Fruit fly (Drosophila melanogaster) whole organism, adult: ENCODE results near the gene elB.

Source experiments
- CG12768 ChIP-seq: fragments of 200-800 bp; sonication (Bioruptor generic); optimal IDR thresholded peaks from 2 replicates; lab custom pipeline; 2017; ENCODE audit warnings: missing biosample characterization, missing genetic modification characterization, mild to moderate bottlenecking, moderate library complexity, missing genetic modification reagents
- CG14711 ChIP-seq: fragments of 200-800 bp; sonication (Bioruptor generic); optimal IDR thresholded peaks from 2 replicates; lab custom pipeline; 2018; ENCODE audit warnings: missing biosample characterization, mild to moderate bottlenecking, missing genetic modification characterization, moderate library complexity
- CG1620 ChIP-seq: fragments of 200-800 bp; sonication (Bioruptor generic); optimal IDR thresholded peaks from 2 replicates; lab custom pipeline; 2016; ENCODE audit warnings: missing biosample characterization, missing genetic modification characterization
- CG33017 ChIP-seq: fragments of 200-800 bp; sonication (Bioruptor generic); optimal IDR thresholded peaks from 2 replicates; lab custom pipeline; 2018; ENCODE audit warnings: missing biosample characterization, mild to moderate bottlenecking, missing genetic modification characterization, moderate library complexity
- CG7045 ChIP-seq: fragments of 200-800 bp; sonication (Bioruptor generic); optimal IDR thresholded peaks from 2 replicates; lab custom pipeline; 2017; ENCODE audit warnings: missing biosample characterization, mild to moderate bottlenecking, missing genetic modification characterization
- CG7101 ChIP-seq: fragments of 200-800 bp; sonication (Bioruptor generic); optimal IDR thresholded peaks from 2 replicates; lab custom pipeline; 2018; ENCODE audit warnings: missing biosample characterization, mild to moderate bottlenecking, missing genetic modification characterization, moderate library complexity
- Clk ChIP-seq: fragments of 200-800 bp; sonication (Bioruptor generic); optimal IDR thresholded peaks from 2 replicates; lab custom pipeline; 2017; ENCODE audit warnings: missing biosample characterization, missing genetic modification characterization
- Mnt ChIP-seq: fragments of 200-800 bp; sonication (Bioruptor generic); optimal IDR thresholded peaks from 2 replicates; lab custom pipeline; 2016; ENCODE audit warnings: missing biosample characterization, mild to moderate bottlenecking, missing genetic modification characterization
- cnc ChIP-seq, 2 experiments: fragments of >200 bp; optimal IDR thresholded peaks; 2 replicates each; lab custom pipeline; 2017
- ovo ChIP-seq: fragments of 200-800 bp; sonication (Bioruptor generic); optimal IDR thresholded peaks from 2 replicates; lab custom pipeline; 2016; ENCODE audit warnings: missing biosample characterization, missing genetic modification characterization
- pad ChIP-seq: fragments of 200-800 bp; sonication (Bioruptor generic); optimal IDR thresholded peaks from 3 replicates; lab custom pipeline; 2017; ENCODE audit warnings: missing biosample characterization, missing genetic modification characterization, mild to moderate bottlenecking, moderate library complexity, missing genetic modification reagents
- toe ChIP-seq: fragments of 200-800 bp; sonication (Bioruptor generic); optimal IDR thresholded peaks from 2 replicates; lab custom pipeline; 2016; ENCODE audit warnings: missing biosample characterization, missing genetic modification characterization

- TF ChIP-seq Clk (no peak), Mnt (GFP tag; lab: Kevin White, UChicago) (peak; percentile 22), CG7045 (GFP tag; lab: Kevin White, UChicago) (no peak), cnc (optimal IDR thresholded peaks at IDR 0.05; lab: Kevin White, UChicago) (no peak), CG33017 (tag; lab: Kevin White, UChicago) (peak; percentile 54), CG7101 (tag; lab: Kevin White, UChicago) (peak; percentile 46), pad (GFP tag; lab: Kevin White, UChicago) (peak; percentile 1), toe (GFP tag; lab: Kevin White, UChicago) (no peak), CG12768 (GFP tag; lab: Kevin White, UChicago) (no peak), ovo (no peak), CG14711 (no peak), CG1620 (GFP tag; lab: Kevin White, UChicago) (no peak)
These were observed 50.4 kb downstream of the elB start, which contains the start of gene Pgant35A for dm6 chr2L:14358780-14359462.
